Fruit fly (Drosophila melanogaster): ENCODE measurements around the gene CG8461.
A peak's percentile ranks its signal among the peaks of the same experiment; 100 is the strongest.

Gene CG8461

dm6 chr3R:14469724-14470123 lies 43.7 kb downstream of the CG8461 start (continued):
- peak; percentile 80 for TF ChIP-seq row (GFP tag; IDR thresholded peaks at IDR 0.05)
- TF ChIP-seq CG17186 (GFP tag; optimal IDR thresholded peaks at IDR 0.05) = no peak

- TF ChIP-seq CG12391 (tag; optimal IDR thresholded peaks at IDR 0.05) (no peak), Sox102F (GFP tag; optimal IDR thresholded peaks at IDR 0.05) (no peak), pros (GFP tag; optimal IDR thresholded peaks at IDR 0.05) (peak; percentile 62), CG13624 (GFP tag; optimal IDR thresholded peaks at IDR 0.05) (no peak), inv (GFP tag; IDR thresholded peaks at IDR 0.05; ENCODE audit: partially characterized antibody) (no peak), Mrtf (GFP tag; IDR thresholded peaks at IDR 0.05) (no peak), CG3281 (GFP tag; optimal IDR thresholded peaks at IDR 0.05) (no peak), Lim3 (GFP tag; IDR thresholded peaks at IDR 0.05) (no peak), CG12104 (GFP tag; optimal IDR thresholded peaks at IDR 0.05) (no peak), CG8281 (tag; optimal IDR thresholded peaks at IDR 0.05) (peak; percentile 92), z (GFP tag; IDR thresholded peaks at IDR 0.05) (0 out of 3 replicates have a peak, but pooled peaks have one; percentile 32), bowl (GFP tag; IDR thresholded peaks at IDR 0.05) (0 out of 2 replicates have a peak, but pooled peaks have one; percentile 10), CG4360 (GFP tag; IDR thresholded peaks at IDR 0.05) (0 out of 2 replicates have a peak, but pooled peaks have one; percentile 22), CG17328 (GFP tag; IDR thresholded peaks at IDR 0.05) (no peak), CG10321 (GFP tag; IDR thresholded peaks at IDR 0.05) (no peak), CG32772 (GFP tag; IDR thresholded peaks at IDR 0.05) (no peak), gem (tag; optimal IDR thresholded peaks at IDR 0.05) (no peak), kni (GFP tag; optimal IDR thresholded peaks at IDR 0.05) (peak; percentile 5), CG7963 (GFP tag; IDR thresholded peaks at IDR 0.05; ENCODE audit: partially characterized antibody) (no peak), ranshi (GFP tag; IDR thresholded peaks at IDR 0.05) (no peak), Ets65A (GFP tag) (peak; percentile 65), CG18011 (GFP tag; optimal IDR thresholded peaks at IDR 0.05) (no peak)
Measured at dm6 chr3R:14468652-14469289, 44.7 kb downstream of the CG8461 start.

dm6 chr3R:14467231-14467846 lies 46.1 kb downstream of the CG8461 start:
- TF ChIP-seq CG10959 (GFP tag; IDR thresholded peaks at IDR 0.05) = no peak
- no peak for TF ChIP-seq ab (GFP tag; optimal IDR thresholded peaks at IDR 0.05)
- TF ChIP-seq NC2β (GFP tag; optimal IDR thresholded peaks at IDR 0.05) = no peak
- no peak for TF ChIP-seq CG7357 (GFP tag; IDR thresholded peaks at IDR 0.05)
- no peak for TF ChIP-seq prd (optimal IDR thresholded peaks at IDR 0.05)
- 0 out of 3 replicates have a peak, but pooled peaks have one; percentile 25 for TF ChIP-seq prd (GFP tag; IDR thresholded peaks at IDR 0.05)
- TF ChIP-seq CG2678 (tag; optimal IDR thresholded peaks at IDR 0.05) = peak; percentile 5
- TF ChIP-seq D19A (tag; optimal IDR thresholded peaks at IDR 0.05) = peak; percentile 88
- peak; percentile 46 for TF ChIP-seq Med (GFP tag)
- TF ChIP-seq CG1603 (tag; optimal IDR thresholded peaks at IDR 0.05) = peak; percentile 19
- peak; percentile 0 for TF ChIP-seq CG2712 (tag; optimal IDR thresholded peaks at IDR 0.05)
- no peak for TF ChIP-seq NK7.1 (GFP tag; optimal IDR thresholded peaks at IDR 0.05)
- no peak for TF ChIP-seq oc (tag; optimal IDR thresholded peaks at IDR 0.05)
- peak; percentile 97 for TF ChIP-seq twi (tag; optimal IDR thresholded peaks at IDR 0.05)
- no peak for TF ChIP-seq sim (GFP tag; IDR thresholded peaks at IDR 0.05)
- TF ChIP-seq Hsf (GFP tag; optimal IDR thresholded peaks at IDR 0.05) = no peak
- TF ChIP-seq CG17328 (GFP tag; IDR thresholded peaks at IDR 0.05) = peak; percentile 17; the same call in 1 of the 2 replicates
- TF ChIP-seq ci (GFP tag; IDR thresholded peaks at IDR 0.05) = 0 out of 3 replicates have a peak, but pooled peaks have one; percentile 14
- peak; percentile 7 for TF ChIP-seq CG14710 (tag; optimal IDR thresholded peaks at IDR 0.05)
- no peak for TF ChIP-seq CG15011 (GFP tag; optimal IDR thresholded peaks at IDR 0.05)
- no peak for TF ChIP-seq CG12104 (GFP tag; optimal IDR thresholded peaks at IDR 0.05)
- peak; percentile 8 for TF ChIP-seq gem (tag; optimal IDR thresholded peaks at IDR 0.05)
- 0 out of 2 replicates have a peak, but pooled peaks have one; percentile 33 for TF ChIP-seq CG32767 (GFP tag; IDR thresholded peaks at IDR 0.05)
- TF ChIP-seq sens (GFP tag) = peak; percentile 78
- TF ChIP-seq jumu (GFP tag; optimal IDR thresholded peaks at IDR 0.05) = no peak
- TF ChIP-seq Stat92E (GFP tag; optimal IDR thresholded peaks at IDR 0.05) = peak in 1 of 3 experiments; percentile 66
